Fruit fly (Drosophila melanogaster): ENCODE data around the gene cindr.

DNA sequence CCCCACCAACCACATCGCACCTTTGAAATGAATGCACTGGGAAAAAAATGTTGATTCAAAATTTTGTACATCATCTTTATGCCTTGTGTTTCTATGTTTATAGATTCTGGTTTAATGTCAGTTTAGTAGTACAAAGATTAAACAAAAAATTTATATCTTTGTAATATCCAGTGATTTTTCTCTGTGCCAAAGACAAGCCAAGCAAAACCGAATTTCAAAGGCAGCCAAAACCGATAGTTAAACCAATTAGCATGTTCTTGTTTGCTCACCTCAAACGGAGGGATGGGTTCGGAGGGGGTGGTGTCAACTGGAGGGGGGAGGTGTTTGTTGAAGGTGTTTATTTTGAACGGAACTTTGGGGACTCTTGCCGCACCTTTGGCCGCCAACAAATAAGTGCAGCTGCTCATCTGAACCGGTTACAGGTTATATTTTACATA lies 5.5 kb downstream of the cindr start:
- TF ChIP-seq CTCF (optimal IDR thresholded peaks at IDR 0.05) = no peak
- TF ChIP-seq CG8478 (optimal IDR thresholded peaks at IDR 0.05) = no peak
